Worm (Caenorhabditis elegans) whole organism, L3 larva: Measurements from ENCODE around the gene F26A1.19.

Experiments used
- R02D3.7 ChIP-seq: fragments of 150-350 bp; optimal IDR thresholded peaks from 2 replicates; lab custom pipeline; 2014; ENCODE audit warnings: missing biosample characterization, missing genetic modification characterization
- ZK546.5 ChIP-seq: sonication (generic microtip); optimal IDR thresholded peaks from 2 replicates; lab custom pipeline; 2017; ENCODE audit warnings: missing biosample characterization, missing genetic modification characterization
- aly-2 ChIP-seq: fragments of 150-350 bp; optimal IDR thresholded peaks from 2 replicates; lab custom pipeline; 2014; ENCODE audit warnings: missing biosample characterization, missing genetic modification characterization
- ama-1 ChIP-seq: fragments of 150-350 bp; optimal IDR thresholded peaks from 2 replicates; lab custom pipeline; 2018
- ceh-16 ChIP-seq: sonication (generic microtip); optimal IDR thresholded peaks from 2 replicates; lab custom pipeline; 2017; ENCODE audit warnings: missing biosample characterization, missing genetic modification characterization
- ceh-28 ChIP-seq: fragments of 150-350 bp; optimal IDR thresholded peaks from 2 replicates; lab custom pipeline; 2014; ENCODE audit warnings: missing biosample characterization, missing genetic modification reagents, missing genetic modification characterization
- ceh-82 ChIP-seq: fragments of 150-350 bp; optimal IDR thresholded peaks from 2 replicates; lab custom pipeline; 2014; ENCODE audit warnings: missing biosample characterization, missing genetic modification characterization
- daf-12 ChIP-seq: fragments of 150-350 bp; optimal IDR thresholded peaks from 2 replicates; lab custom pipeline; 2014; ENCODE audit warnings: missing biosample characterization, missing genetic modification reagents, missing genetic modification characterization
- egl-5 ChIP-seq: fragments of 150-350 bp; optimal IDR thresholded peaks from 2 replicates; lab custom pipeline; 2017; ENCODE audit warnings: missing biosample characterization, missing genetic modification reagents, missing genetic modification characterization, inconsistent platforms
- elt-1 ChIP-seq: fragments of 150-350 bp; optimal IDR thresholded peaks from 2 replicates; lab custom pipeline; 2014; ENCODE audit warnings: missing biosample characterization, missing genetic modification characterization
- elt-2 ChIP-seq: sonication (generic microtip); optimal IDR thresholded peaks from 2 replicates; lab custom pipeline; 2016; ENCODE audit warnings: missing genetic modification reagents, mild to moderate bottlenecking, missing genetic modification characterization, missing compliant biosample characterization
- elt-3 ChIP-seq, 3 experiments: fragments of 150-350 bp in 1 of 3; sonication (generic microtip) in 2 of 3; optimal IDR thresholded peaks; 2 replicates in 2 of 3; 4 replicates in 1 of 3; lab custom pipeline; 2014 to 2017; ENCODE audit warnings: missing biosample characterization in 3 of 3, missing genetic modification characterization in 3 of 3
- fkh-10 ChIP-seq: sonication (generic microtip); optimal IDR thresholded peaks from 2 replicates; lab custom pipeline; 2017; ENCODE audit warnings: missing biosample characterization, missing genetic modification reagents, missing genetic modification characterization
- hmg-11 ChIP-seq: sonication (generic microtip); optimal IDR thresholded peaks from 2 replicates; lab custom pipeline; 2016; ENCODE audit warnings: missing genetic modification characterization, missing compliant biosample characterization
- jun-1 ChIP-seq: fragments of 150-350 bp; optimal IDR thresholded peaks from 2 replicates; lab custom pipeline; 2014; ENCODE audit warnings: missing biosample characterization, missing genetic modification reagents, missing genetic modification characterization
- lin-15B ChIP-seq: fragments of 150-350 bp; optimal IDR thresholded peaks from 2 replicates; lab custom pipeline; 2014; ENCODE audit warnings: missing biosample characterization, missing genetic modification characterization
- lsy-12 ChIP-seq: sonication (generic microtip); optimal IDR thresholded peaks from 2 replicates; lab custom pipeline; 2016; ENCODE audit warnings: mild to moderate bottlenecking, missing genetic modification characterization, missing compliant biosample characterization
- mdl-1 ChIP-seq: fragments of 150-350 bp; optimal IDR thresholded peaks from 2 replicates; lab custom pipeline; 2014; ENCODE audit warnings: missing biosample characterization, missing genetic modification characterization
- nfya-1 ChIP-seq: sonication (generic microtip); optimal IDR thresholded peaks from 2 replicates; lab custom pipeline; 2017; ENCODE audit warnings: missing genetic modification characterization, mild to moderate bottlenecking, missing compliant biosample characterization, antibody characterized with exemption, moderate library complexity; ENCODE audit not compliant: insufficient read depth
- nhr-11 ChIP-seq: fragments of 150-350 bp; optimal IDR thresholded peaks from 2 replicates; lab custom pipeline; 2014; ENCODE audit warnings: missing biosample characterization, missing genetic modification characterization
- nhr-12 ChIP-seq: fragments of 150-350 bp; optimal IDR thresholded peaks from 2 replicates; lab custom pipeline; 2014; ENCODE audit warnings: missing biosample characterization, missing genetic modification characterization
- nhr-23 ChIP-seq: fragments of 150-350 bp; optimal IDR thresholded peaks from 2 replicates; lab custom pipeline; 2014; ENCODE audit warnings: missing biosample characterization, missing genetic modification reagents, missing genetic modification characterization
- nhr-25 ChIP-seq: sonication (generic microtip); optimal IDR thresholded peaks from 2 replicates; lab custom pipeline; 2017; ENCODE audit warnings: missing biosample characterization, missing genetic modification characterization
- nhr-28 ChIP-seq: fragments of 150-350 bp; optimal IDR thresholded peaks from 2 replicates; lab custom pipeline; 2014; ENCODE audit warnings: missing biosample characterization, missing genetic modification characterization
- nhr-43 ChIP-seq: sonication (generic microtip); optimal IDR thresholded peaks from 2 replicates; lab custom pipeline; 2016; ENCODE audit warnings: mild to moderate bottlenecking, missing genetic modification characterization, missing compliant biosample characterization; ENCODE audit not compliant: poor library complexity, severe bottlenecking
- nhr-67 ChIP-seq: fragments of 150-350 bp; optimal IDR thresholded peaks from 2 replicates; lab custom pipeline; 2014; ENCODE audit warnings: missing biosample characterization, missing genetic modification characterization
- nhr-76 ChIP-seq: fragments of 150-350 bp; sonication (generic microtip); optimal IDR thresholded peaks from 5 replicates; lab custom pipeline; 2014; ENCODE audit warnings: missing biosample characterization, missing genetic modification characterization
- pha-4 ChIP-seq: fragments of 150-350 bp; optimal IDR thresholded peaks from 2 replicates; lab custom pipeline; 2014; ENCODE audit warnings: missing biosample characterization, missing genetic modification reagents, missing genetic modification characterization
- pqm-1 ChIP-seq: fragments of 150-350 bp; optimal IDR thresholded peaks from 2 replicates; lab custom pipeline; 2017; ENCODE audit warnings: missing biosample characterization, missing genetic modification characterization, inconsistent platforms
- sea-2 ChIP-seq: fragments of 150-350 bp; sonication (generic microtip); optimal IDR thresholded peaks from 4 replicates; lab custom pipeline; 2014; ENCODE audit warnings: missing biosample characterization, missing genetic modification reagents, missing genetic modification characterization
- skn-1 ChIP-seq: fragments of 150-350 bp; optimal IDR thresholded peaks from 2 replicates; lab custom pipeline; 2014; ENCODE audit warnings: missing biosample characterization, missing genetic modification characterization
- snpc-4 ChIP-seq: fragments of 150-350 bp; optimal IDR thresholded peaks from 2 replicates; lab custom pipeline; 2014; ENCODE audit warnings: missing biosample characterization, missing genetic modification characterization
- unc-39 ChIP-seq: sonication (generic microtip); optimal IDR thresholded peaks from 4 replicates; lab custom pipeline; 2017; ENCODE audit warnings: missing biosample characterization, missing genetic modification characterization
- unc-62 ChIP-seq: fragments of 150-350 bp; sonication (generic microtip); optimal IDR thresholded peaks from 4 replicates; lab custom pipeline; 2014; ENCODE audit warnings: missing biosample characterization, missing genetic modification reagents, missing genetic modification characterization
- zag-1 ChIP-seq: fragments of 150-350 bp; optimal IDR thresholded peaks from 2 replicates; lab custom pipeline; 2014; ENCODE audit warnings: missing biosample characterization, missing genetic modification characterization
- ztf-11 ChIP-seq: fragments of 150-350 bp; optimal IDR thresholded peaks from 2 replicates; lab custom pipeline; 2014; ENCODE audit warnings: missing biosample characterization, missing genetic modification characterization
- ztf-4 ChIP-seq: fragments of 150-350 bp; optimal IDR thresholded peaks from 2 replicates; lab custom pipeline; 2014; ENCODE audit warnings: missing biosample characterization, missing genetic modification characterization

F26A1.19 gene

ce11 chrIII:4874671-4875070, 37.1 kb downstream of the F26A1.19 start, which contains the start of gene C35D10.12:
Gene C35D10.12 (minus strand): TSS chrIII:4874771.
- TF ChIP-seq elt-2 (tag; lab: Kevin White, UChicago) (no peak), daf-12 (tag; lab: Kevin White, UChicago) (no peak), ZK546.5 (no peak), nhr-28 (tag; lab: Kevin White, UChicago) (no peak), lin-15B (no peak)

- no peak for TF ChIP-seq pha-4 (tag; lab: Kevin White, UChicago)
- TF ChIP-seq nhr-43 (tag; lab: Kevin White, UChicago): no peak
- TF ChIP-seq zag-1 (tag; lab: Kevin White, UChicago): no peak
- TF ChIP-seq sea-2 (GFP tag; lab: Kevin White, UChicago): no peak
- no peak for TF ChIP-seq jun-1 (tag; lab: Kevin White, UChicago)
- no peak for TF ChIP-seq elt-2 (tag; lab: Kevin White, UChicago)
- peak; percentile 39 for TF ChIP-seq fkh-10 (GFP tag; lab: Kevin White, UChicago)
- TF ChIP-seq, all 47 proteins: peak for 1
Observed at ce11 chrIII:4875663-4876062, 38.1 kb downstream of the F26A1.19 start.

ce11 chrIII:4878281-4878680, 40.8 kb downstream of the F26A1.19 start, which contains the start of the genes tost-1 and arx-6:
Gene tost-1 (minus strand): TSS chrIII:4878311.
Gene arx-6 (plus strand): TSS chrIII:4878658.
- peak; percentile 29 for TF ChIP-seq snpc-4 (tag; lab: Kevin White, UChicago)
- peak; percentile 3 for TF ChIP-seq elt-2 (tag; lab: Kevin White, UChicago)
- TF ChIP-seq skn-1 (tag; lab: Kevin White, UChicago): peak; percentile 27
- no peak for TF ChIP-seq ceh-82 (tag; lab: Kevin White, UChicago)
- TF ChIP-seq lsy-12 (tag; lab: Kevin White, UChicago): no peak
- TF ChIP-seq egl-5: no peak
- TF ChIP-seq ama-1: no peak
- TF ChIP-seq lin-15B: peak; percentile 61
- no peak for TF ChIP-seq nhr-12 (tag; lab: Kevin White, UChicago)
- TF ChIP-seq ztf-11 (tag; lab: Kevin White, UChicago): no peak
- no peak for TF ChIP-seq elt-3 (tag; optimal IDR thresholded peaks at IDR 0.05; lab: Kevin White, UChicago)
- TF ChIP-seq nfya-1: peak; percentile 47
- TF ChIP-seq ceh-28 (tag; lab: Kevin White, UChicago): no peak
- no peak for TF ChIP-seq nhr-76 (tag; lab: Kevin White, UChicago)
- no peak for TF ChIP-seq hmg-11 (tag; lab: Kevin White, UChicago)
- TF ChIP-seq nhr-67 (tag; lab: Kevin White, UChicago): no peak
- TF ChIP-seq fkh-10 (GFP tag; lab: Kevin White, UChicago): no peak
- no peak for TF ChIP-seq elt-1 (tag; lab: Kevin White, UChicago)
- no peak for TF ChIP-seq nhr-25
- no peak for TF ChIP-seq ceh-16
- TF ChIP-seq sea-2 (GFP tag; lab: Kevin White, UChicago): no peak

- TF ChIP-seq hmg-11 (tag; lab: Kevin White, UChicago): no peak
- TF ChIP-seq ceh-28 (tag; lab: Kevin White, UChicago): peak; percentile 15
Observed at ce11 chrIII:4879445-4879844, 41.9 kb downstream of the F26A1.19 start, which contains the start of gene C35D10.1. Gene C35D10.1 (plus strand): TSS chrIII:4879745.

ce11 chrIII:4881955-4882354, 44.4 kb downstream of the F26A1.19 start:
- TF ChIP-seq elt-2 (tag; lab: Kevin White, UChicago) (peak; percentile 72), pqm-1 (tag; lab: Kevin White, UChicago) (peak; percentile 37), unc-62 (no peak)

- TF ChIP-seq pqm-1 (tag; lab: Kevin White, UChicago) (peak; percentile 54), elt-2 (tag; lab: Kevin White, UChicago) (peak; percentile 68), daf-12 (tag; lab: Kevin White, UChicago) (no peak), egl-5 (no peak), aly-2 (no peak), jun-1 (tag; lab: Kevin White, UChicago) (peak; percentile 17), skn-1 (tag; lab: Kevin White, UChicago) (no peak), unc-39 (no peak), nhr-23 (no peak), pha-4 (tag; lab: Kevin White, UChicago) (peak; percentile 48), nhr-11 (tag; lab: Kevin White, UChicago) (no peak), R02D3.7 (tag; lab: Kevin White, UChicago) (no peak), zag-1 (tag; lab: Kevin White, UChicago) (no peak), ztf-4 (tag; lab: Kevin White, UChicago) (no peak), mdl-1 (tag; lab: Kevin White, UChicago) (no peak)
Observed at ce11 chrIII:4883429-4883828, 45.9 kb downstream of the F26A1.19 start, which contains the start of gene clec-5. Gene clec-5 (minus strand): TSS chrIII:4883606.
